Fruit fly (Drosophila melanogaster) whole organism, wandering third instar larva: ENCODE data around the gene CG31251.

Experiments
- Abd-B ChIP-seq: fragments of >200 bp; optimal IDR thresholded peaks from 2 replicates; lab custom pipeline; 2017; ENCODE audit warnings: missing biosample characterization, missing genetic modification characterization
- CG32264 ChIP-seq: fragments of 200-800 bp; sonication (Bioruptor generic); optimal IDR thresholded peaks from 2 replicates; lab custom pipeline; 2016; ENCODE audit warnings: missing biosample characterization, missing genetic modification characterization
- CrebA ChIP-seq: fragments of 200-800 bp; sonication (Bioruptor generic); optimal IDR thresholded peaks from 2 replicates; lab custom pipeline; 2016; ENCODE audit warnings: missing biosample characterization, mild to moderate bottlenecking, missing genetic modification characterization, borderline replicate concordance
- Dif ChIP-seq: fragments of 200-275, 200-300 bp; sonication (Bioruptor generic); optimal IDR thresholded peaks from 2 replicates; lab custom pipeline; 2018; ENCODE audit warnings: missing biosample characterization, missing genetic modification characterization; ENCODE audit not compliant: partially characterized antibody
- GATAd ChIP-seq: sonication (Bioruptor generic); optimal IDR thresholded peaks from 2 replicates; lab custom pipeline; 2016; ENCODE audit warnings: missing biosample characterization, missing genetic modification characterization
- HLH106 ChIP-seq: fragments of 200-800 bp; optimal IDR thresholded peaks from 3 replicates; lab custom pipeline; 2019; ENCODE audit warnings: missing biosample characterization, mild to moderate bottlenecking, missing genetic modification characterization, moderate library complexity
- Hnf4 ChIP-seq: fragments of 200-800 bp; sonication (Bioruptor generic); optimal IDR thresholded peaks from 2 replicates; lab custom pipeline; 2016; ENCODE audit warnings: missing biosample characterization, mild to moderate bottlenecking, missing genetic modification characterization
- Hr78 ChIP-seq: fragments of >200 bp; optimal IDR thresholded peaks from 2 replicates; lab custom pipeline; 2017; ENCODE audit warnings: missing biosample characterization, missing genetic modification characterization
- Hr83 ChIP-seq: fragments of 200-300 bp; sonication (Bioruptor generic); optimal IDR thresholded peaks from 2 replicates; lab custom pipeline; 2016; ENCODE audit warnings: missing biosample characterization, mild to moderate bottlenecking, missing genetic modification characterization, moderate library complexity; ENCODE audit not compliant: poor library complexity, severe bottlenecking
- Jra ChIP-seq: sonication (Bioruptor generic); optimal IDR thresholded peaks from 2 replicates; lab custom pipeline; 2016; ENCODE audit warnings: missing biosample characterization, missing genetic modification characterization
- Mio ChIP-seq: sonication (Bioruptor generic); optimal IDR thresholded peaks from 2 replicates; lab custom pipeline; 2016; ENCODE audit warnings: missing biosample characterization, missing genetic modification characterization
- Myc ChIP-seq: fragments of >200 bp; optimal IDR thresholded peaks from 2 replicates; lab custom pipeline; 2017
- N ChIP-seq: fragments of >200 bp; optimal IDR thresholded peaks from 2 replicates; lab custom pipeline; 2018; ENCODE audit warnings: missing biosample characterization, missing external identifiers, missing genetic modification characterization
- OdsH ChIP-seq: fragments of 200-800 bp; sonication (Bioruptor generic); optimal IDR thresholded peaks from 2 replicates; lab custom pipeline; 2016; ENCODE audit warnings: missing biosample characterization, mild to moderate bottlenecking, missing genetic modification characterization
- Rel ChIP-seq, 2 experiments: fragments of 200-800 bp; sonication (Bioruptor generic) in 1 of 2; optimal IDR thresholded peaks; 2 replicates in 1 of 2; 3 replicates in 1 of 2; lab custom pipeline; 2016 to 2019; ENCODE audit warnings: mild to moderate bottlenecking in 2 of 2, missing biosample characterization in 2 of 2, missing genetic modification characterization in 2 of 2, moderate library complexity in 1 of 2
- Sp1 ChIP-seq: fragments of 200-800 bp; sonication (Bioruptor generic); optimal IDR thresholded peaks from 3 replicates; lab custom pipeline; 2019; ENCODE audit warnings: missing biosample characterization, mild to moderate bottlenecking, missing genetic modification characterization, moderate library complexity
- Vsx2 ChIP-seq: fragments of 200-300, 225-300 bp; sonication (Bioruptor generic); optimal IDR thresholded peaks from 2 replicates; lab custom pipeline; 2018; ENCODE audit warnings: missing biosample characterization, missing genetic modification characterization; ENCODE audit not compliant: partially characterized antibody
- br ChIP-seq: fragments of 200-800 bp; sonication (Bioruptor generic); optimal IDR thresholded peaks from 2 replicates; lab custom pipeline; 2016; ENCODE audit warnings: missing biosample characterization, missing genetic modification characterization
- brk ChIP-seq: fragments of 200-800 bp; sonication (Bioruptor generic); optimal IDR thresholded peaks from 2 replicates; lab custom pipeline; 2016; ENCODE audit warnings: missing biosample characterization, mild to moderate bottlenecking, missing genetic modification characterization
- dl ChIP-seq, 2 experiments: fragments of 175-275, 200-275 bp in 1 of 2; fragments of 200-275 bp in 1 of 2; sonication (Bioruptor generic); optimal IDR thresholded peaks; lab custom pipeline; 2018; ENCODE audit warnings: mild to moderate bottlenecking in 2 of 2, missing biosample characterization in 2 of 2, missing genetic modification characterization in 2 of 2, moderate library complexity in 2 of 2; ENCODE audit not compliant: partially characterized antibody in 2 of 2, insufficient read depth in 1 of 2
- dmrt93B ChIP-seq: fragments of 200-800 bp; sonication (Bioruptor generic); optimal IDR thresholded peaks from 2 replicates; lab custom pipeline; 2018; ENCODE audit warnings: missing biosample characterization, mild to moderate bottlenecking, missing genetic modification characterization
- ey ChIP-seq: fragments of 200-800 bp; sonication (Bioruptor generic); optimal IDR thresholded peaks from 2 replicates; lab custom pipeline; 2016; ENCODE audit warnings: missing biosample characterization, missing genetic modification characterization
- foxo ChIP-seq, 2 experiments: fragments of 200-800 bp; sonication (Bioruptor generic); optimal IDR thresholded peaks; 2 replicates in 1 of 2; 3 replicates in 1 of 2; lab custom pipeline; 2016 to 2017; ENCODE audit warnings: missing biosample characterization in 2 of 2, missing genetic modification characterization in 2 of 2
- fru ChIP-seq: fragments of 200-800 bp; sonication (Bioruptor generic); optimal IDR thresholded peaks from 3 replicates; lab custom pipeline; 2016; ENCODE audit warnings: missing biosample characterization, mild to moderate bottlenecking, missing genetic modification characterization
- h ChIP-seq: fragments of 200-800 bp; sonication (Bioruptor generic); optimal IDR thresholded peaks from 3 replicates; lab custom pipeline; 2016; ENCODE audit warnings: missing biosample characterization, mild to moderate bottlenecking, missing genetic modification characterization
- jim ChIP-seq: fragments of 175-275, 200-325 bp; sonication (Bioruptor generic); optimal IDR thresholded peaks from 2 replicates; lab custom pipeline; 2016; ENCODE audit warnings: missing biosample characterization, mild to moderate bottlenecking, missing genetic modification characterization
- lola ChIP-seq: fragments of >200 bp; optimal IDR thresholded peaks from 2 replicates; lab custom pipeline; 2017; ENCODE audit warnings: missing biosample characterization, missing genetic modification characterization
- pan ChIP-seq: fragments of >200 bp; optimal IDR thresholded peaks from 2 replicates; lab custom pipeline; 2017
- psq ChIP-seq: fragments of 200-800 bp; sonication (Bioruptor generic); optimal IDR thresholded peaks from 3 replicates; lab custom pipeline; 2017; ENCODE audit warnings: missing biosample characterization, mild to moderate bottlenecking, missing genetic modification characterization, moderate library complexity
- rgr ChIP-seq: fragments of 200-800 bp; sonication (Bioruptor generic); optimal IDR thresholded peaks from 3 replicates; lab custom pipeline; 2016; ENCODE audit warnings: missing biosample characterization, mild to moderate bottlenecking, missing genetic modification characterization
- sage ChIP-seq: fragments of 200-800 bp; sonication (Bioruptor generic); optimal IDR thresholded peaks from 2 replicates; lab custom pipeline; 2016; ENCODE audit warnings: missing biosample characterization, mild to moderate bottlenecking, missing genetic modification characterization
- sv ChIP-seq: fragments of 200-800 bp; sonication (Bioruptor generic); optimal IDR thresholded peaks from 3 replicates; lab custom pipeline; 2016; ENCODE audit warnings: missing biosample characterization, missing genetic modification characterization
- tai ChIP-seq: sonication (Bioruptor generic); optimal IDR thresholded peaks from 2 replicates; lab custom pipeline; 2016; ENCODE audit warnings: missing biosample characterization, missing genetic modification characterization
- woc ChIP-seq: sonication (Bioruptor generic); optimal IDR thresholded peaks from 2 replicates; lab custom pipeline; 2016; ENCODE audit warnings: missing biosample characterization, mild to moderate bottlenecking, missing genetic modification characterization

The CG31251 gene

DNA sequence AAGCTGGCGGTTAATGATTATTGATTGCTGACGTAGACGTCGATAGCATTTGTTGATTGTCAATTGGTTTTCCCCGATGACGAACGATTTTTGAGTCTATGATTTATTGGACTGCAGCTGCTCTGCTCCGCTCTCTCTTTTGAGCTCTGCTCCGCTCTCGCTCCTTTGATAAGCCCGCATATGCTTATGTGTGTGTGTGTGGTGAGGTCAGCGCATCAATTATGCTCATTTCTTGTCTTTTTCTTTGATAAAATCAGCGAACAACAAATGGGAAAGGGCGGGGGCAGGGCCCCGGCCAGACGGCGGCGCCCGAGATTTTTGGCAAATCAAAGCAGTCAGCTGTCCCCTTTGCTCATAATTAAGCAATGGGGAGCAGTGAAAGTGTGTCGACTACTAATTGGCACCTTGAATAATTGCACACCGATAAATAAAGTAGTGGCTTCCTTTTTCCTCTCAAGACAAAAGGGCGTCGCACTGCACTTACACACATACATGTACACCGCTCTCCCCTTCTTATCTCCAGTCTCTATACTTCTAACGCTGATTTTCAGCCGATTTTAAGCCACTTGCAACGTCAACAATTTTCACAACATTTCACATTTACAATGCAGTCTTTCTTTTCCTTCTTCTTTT, 3.0 kb downstream of the CG31251 start:
- TF ChIP-seq dl (GFP tag; optimal IDR thresholded peaks at IDR 0.05; lab: Kevin White, UChicago; ENCODE audit: insufficient read depth in 1 of 2, partially characterized antibody in 2 of 2): peak in 1 of 2 experiments; percentile 2
- TF ChIP-seq Dif (GFP tag; lab: Kevin White, UChicago): peak; percentile 43
- TF ChIP-seq dmrt93B (GFP tag; lab: Kevin White, UChicago): no peak
- no peak for TF ChIP-seq Rel (GFP tag; optimal IDR thresholded peaks at IDR 0.05; lab: Kevin White, UChicago)
- peak; percentile 37 for TF ChIP-seq Rel (tag; optimal IDR thresholded peaks at IDR 0.05; lab: Kevin White, UChicago)
- TF ChIP-seq, all 38 proteins: peak for 3

DNA sequence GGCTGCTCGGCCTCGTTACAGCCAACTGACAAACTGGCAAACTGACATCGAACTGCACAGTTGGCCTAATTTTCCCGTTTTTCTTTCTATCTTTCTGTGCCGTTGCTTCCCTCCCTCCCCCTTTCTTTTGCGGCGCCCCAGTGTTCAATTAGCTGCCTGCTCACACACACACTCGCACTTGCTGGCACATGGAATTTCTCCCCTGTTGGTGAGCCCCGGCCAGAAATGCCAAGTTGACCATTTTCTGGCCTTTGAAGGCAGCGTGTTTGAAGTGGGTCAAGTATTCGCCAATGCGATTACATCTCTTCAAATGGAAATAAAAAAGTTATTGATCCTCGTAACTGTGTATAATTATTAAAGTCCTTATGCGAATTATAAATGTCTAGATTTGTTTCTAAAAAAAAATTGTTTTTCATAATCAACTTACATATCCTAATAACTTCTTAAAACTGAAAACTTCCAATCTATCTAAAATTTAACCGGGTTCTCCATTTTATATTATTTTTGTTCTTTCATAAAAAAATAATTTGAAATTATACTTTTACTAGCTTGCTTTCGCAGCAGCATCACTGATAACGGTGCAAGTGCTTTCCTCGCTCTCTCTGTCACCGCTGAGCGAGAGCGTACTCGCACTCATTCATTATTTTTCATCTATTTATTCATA, 3.9 kb downstream of the CG31251 start:
- TF ChIP-seq sage (GFP tag; lab: Kevin White, UChicago) (no peak), h (GFP tag; lab: Kevin White, UChicago) (peak; percentile 24), fru (GFP tag; lab: Kevin White, UChicago) (peak; percentile 22), dl (GFP tag; optimal IDR thresholded peaks at IDR 0.05; lab: Kevin White, UChicago; ENCODE audit: insufficient read depth in 1 of 2, partially characterized antibody in 2 of 2) (no peak), HLH106 (tag; lab: Kevin White, UChicago) (peak; percentile 62), foxo (GFP tag; optimal IDR thresholded peaks at IDR 0.05; lab: Kevin White, UChicago) (peak in 1 of 2 experiments; percentile 58), Hnf4 (GFP tag; lab: Kevin White, UChicago) (peak; percentile 3), woc (peak; percentile 64), sv (GFP tag; lab: Kevin White, UChicago) (peak; percentile 9), Myc (lab: Kevin White, UChicago) (peak; percentile 93), ey (no peak), Sp1 (GFP tag; lab: Kevin White, UChicago) (peak; percentile 55), rgr (GFP tag; lab: Kevin White, UChicago) (peak; percentile 17), Dif (GFP tag; lab: Kevin White, UChicago) (no peak), OdsH (peak; percentile 23), jim (GFP tag; lab: Kevin White, UChicago) (no peak)

DNA sequence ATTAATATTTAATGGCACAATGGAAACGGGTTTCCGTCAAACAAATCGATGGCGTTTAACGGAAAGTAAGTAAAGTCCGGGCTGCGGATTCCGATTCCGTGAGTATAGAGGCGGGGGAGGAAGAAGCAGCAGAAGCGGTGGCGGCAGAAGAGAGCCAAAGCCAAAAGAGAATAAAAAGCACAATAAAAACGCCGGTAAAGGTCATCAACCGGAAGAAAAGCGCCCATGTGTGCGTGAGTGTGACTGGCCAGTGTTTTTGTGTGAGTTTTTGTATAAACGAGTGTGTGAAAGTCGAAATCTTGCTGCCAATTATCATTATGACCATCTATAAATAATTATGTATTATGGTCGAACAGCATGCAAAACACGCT, 4.5 kb downstream of the CG31251 start:
- TF ChIP-seq jim (GFP tag; lab: Kevin White, UChicago): peak; percentile 80
- TF ChIP-seq woc: no peak
- no peak for TF ChIP-seq ey
- TF ChIP-seq Sp1 (GFP tag; lab: Kevin White, UChicago): no peak
- no peak for TF ChIP-seq CG32264 (GFP tag; lab: Kevin White, UChicago)
- no peak for TF ChIP-seq Rel (GFP tag; optimal IDR thresholded peaks at IDR 0.05; lab: Kevin White, UChicago)
- TF ChIP-seq Rel (tag; optimal IDR thresholded peaks at IDR 0.05; lab: Kevin White, UChicago): peak; percentile 45
- TF ChIP-seq Mio (GFP tag; lab: Kevin White, UChicago): no peak
- no peak for TF ChIP-seq tai (GFP tag; lab: Kevin White, UChicago)
- TF ChIP-seq Abd-B: no peak
- no peak for TF ChIP-seq sv (GFP tag; lab: Kevin White, UChicago)
- TF ChIP-seq Hnf4 (GFP tag; lab: Kevin White, UChicago): no peak
- TF ChIP-seq brk (GFP tag; lab: Kevin White, UChicago): no peak
- no peak for TF ChIP-seq fru (GFP tag; lab: Kevin White, UChicago)
- no peak for TF ChIP-seq CrebA (GFP tag; lab: Kevin White, UChicago)
- TF ChIP-seq dl (GFP tag; optimal IDR thresholded peaks at IDR 0.05; lab: Kevin White, UChicago; ENCODE audit: insufficient read depth in 1 of 2, partially characterized antibody in 2 of 2): peak in 1 of 2 experiments; percentile 8
- TF ChIP-seq Vsx2 (GFP tag; lab: Kevin White, UChicago): no peak
- TF ChIP-seq N (GFP tag; lab: Kevin White, UChicago): no peak
- TF ChIP-seq pan (lab: Kevin White, UChicago): no peak
- no peak for TF ChIP-seq foxo (GFP tag; optimal IDR thresholded peaks at IDR 0.05; lab: Kevin White, UChicago)
- TF ChIP-seq Hr83 (GFP tag; lab: Kevin White, UChicago): no peak

DNA sequence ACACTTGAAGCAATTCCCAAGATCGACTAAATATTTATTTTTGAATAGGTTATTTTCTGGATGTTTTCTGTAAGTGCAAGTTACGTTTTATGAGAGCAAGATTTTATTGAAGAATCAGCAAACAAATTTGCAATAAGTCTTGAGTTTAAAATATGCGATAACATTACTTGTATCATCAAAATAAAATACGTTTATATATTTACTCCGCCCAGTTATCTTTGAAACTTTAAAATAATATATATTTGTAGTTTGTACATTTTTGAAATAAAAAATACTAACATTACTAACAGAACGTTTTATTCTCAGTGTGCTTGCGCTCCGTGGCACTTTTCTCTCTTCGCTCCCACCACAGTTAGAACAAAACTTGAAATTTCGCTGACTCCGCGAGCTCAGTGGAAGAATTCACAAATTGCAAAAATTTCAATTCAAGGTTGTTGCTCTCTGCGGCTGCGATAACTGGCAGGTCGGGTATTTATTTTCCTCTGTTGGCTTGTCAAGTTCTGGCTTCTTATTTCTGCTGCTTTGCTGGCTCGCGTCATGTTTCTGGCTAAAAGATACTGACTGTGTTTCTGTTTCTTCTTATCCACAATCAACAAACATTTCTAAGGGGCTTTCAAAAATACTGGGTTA, 5.2 kb downstream of the CG31251 start:
- peak; percentile 23 for TF ChIP-seq Jra (GFP tag; lab: Kevin White, UChicago)
- TF ChIP-seq Mio (GFP tag; lab: Kevin White, UChicago): peak; percentile 8
- TF ChIP-seq Rel (GFP tag; optimal IDR thresholded peaks at IDR 0.05; lab: Kevin White, UChicago): peak; percentile 59
- peak; percentile 66 for TF ChIP-seq Rel (tag; optimal IDR thresholded peaks at IDR 0.05; lab: Kevin White, UChicago)
- TF ChIP-seq ey: peak; percentile 88
- TF ChIP-seq Hr78 (GFP tag; lab: Kevin White, UChicago): no peak
- TF ChIP-seq Hr83 (GFP tag; lab: Kevin White, UChicago): no peak
- TF ChIP-seq foxo (GFP tag; optimal IDR thresholded peaks at IDR 0.05; lab: Kevin White, UChicago): peak; percentile 33 to 93
- TF ChIP-seq pan (lab: Kevin White, UChicago): no peak
- TF ChIP-seq psq: peak; percentile 87
- no peak for TF ChIP-seq N (GFP tag; lab: Kevin White, UChicago)
- TF ChIP-seq Vsx2 (GFP tag; lab: Kevin White, UChicago): no peak
- no peak for TF ChIP-seq dl (GFP tag; optimal IDR thresholded peaks at IDR 0.05; lab: Kevin White, UChicago; ENCODE audit: insufficient read depth in 1 of 2, partially characterized antibody in 2 of 2)
- TF ChIP-seq HLH106 (tag; lab: Kevin White, UChicago): peak; percentile 92
- TF ChIP-seq GATAd (GFP tag; lab: Kevin White, UChicago): no peak
- peak; percentile 86 for TF ChIP-seq br (GFP tag; lab: Kevin White, UChicago)
- TF ChIP-seq Dif (GFP tag; lab: Kevin White, UChicago): no peak
- peak; percentile 86 for TF ChIP-seq rgr (GFP tag; lab: Kevin White, UChicago)
- TF ChIP-seq OdsH: peak; percentile 89
- peak; percentile 88 for TF ChIP-seq fru (GFP tag; lab: Kevin White, UChicago)
- TF ChIP-seq Sp1 (GFP tag; lab: Kevin White, UChicago): peak; percentile 95
- TF ChIP-seq h (GFP tag; lab: Kevin White, UChicago): peak; percentile 90
- TF ChIP-seq brk (GFP tag; lab: Kevin White, UChicago): peak; percentile 89
- peak; percentile 85 for TF ChIP-seq sage (GFP tag; lab: Kevin White, UChicago)
- TF ChIP-seq lola (GFP tag; lab: Kevin White, UChicago): no peak
